Fruit fly (Drosophila melanogaster) Kc167 (cell line): ENCODE data around the gene CG13385.

Source experiments
- Myc ChIP-seq: fragments of >200 bp; optimal IDR thresholded peaks from 2 replicates; lab custom pipeline; 2017; ENCODE audit warnings: missing external identifiers
- h ChIP-seq: fragments of >200 bp; optimal IDR thresholded peaks from 3 replicates; lab custom pipeline; 2018; ENCODE audit warnings: missing external identifiers
- ttk ChIP-seq: sonication (Bioruptor generic); optimal IDR thresholded peaks from 2 replicates; lab custom pipeline; 2017; ENCODE audit warnings: missing external identifiers

DNA sequence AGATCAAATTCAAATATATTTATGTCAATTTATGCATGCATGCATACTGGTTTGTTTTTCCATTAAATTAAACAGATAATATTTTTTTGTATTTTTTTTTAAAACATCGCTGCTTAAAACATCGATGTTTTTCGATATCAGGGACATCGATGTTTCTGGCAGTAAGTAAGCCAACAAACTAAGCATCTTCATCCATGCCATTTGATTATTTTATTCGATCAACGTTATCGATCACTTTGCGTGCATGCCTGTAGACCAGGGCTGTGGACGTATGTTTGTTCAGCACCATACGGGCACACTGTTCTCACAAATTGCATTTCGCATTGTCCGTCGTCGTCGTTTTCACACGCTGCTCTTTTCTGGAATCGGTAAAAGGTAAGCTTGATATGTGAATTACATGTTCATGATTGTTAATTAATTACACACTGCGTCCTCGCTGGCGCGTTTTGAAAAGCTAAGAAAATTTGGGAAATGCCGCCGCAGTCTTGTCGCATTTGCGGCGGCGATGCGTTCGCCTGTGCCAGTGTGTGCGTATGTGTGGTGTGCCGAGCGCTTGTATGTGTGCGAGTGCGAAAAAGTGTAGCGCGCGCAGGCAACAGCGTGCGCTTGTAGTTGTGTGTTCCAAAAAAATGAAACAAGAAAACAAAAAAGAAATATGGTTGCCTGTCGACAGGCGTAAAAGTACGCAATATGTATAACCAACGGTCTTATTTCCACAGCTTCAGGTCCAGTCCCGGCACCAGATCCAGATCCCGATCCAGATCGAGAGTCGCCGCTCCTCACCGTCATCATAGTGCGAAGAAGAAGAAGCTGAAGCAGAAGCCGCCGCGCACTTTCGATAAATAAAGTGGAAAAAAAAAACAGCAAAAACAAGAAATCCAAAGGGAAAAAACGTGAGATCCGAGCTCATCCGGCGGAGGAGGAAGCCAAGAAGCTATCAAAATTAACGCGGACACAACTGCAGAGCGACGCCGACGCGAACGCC is 7.1 kb downstream of the CG13385 start, which contains the start of gene emb:
- TF ChIP-seq Myc = no peak
- TF ChIP-seq h (lab: Kevin White, UChicago) = no peak
- TF ChIP-seq ttk (lab: Kevin White, UChicago) = no peak
